Fruit fly (Drosophila melanogaster) whole organism, pupa: ENCODE data around the gene CG1288.
A peak's percentile ranks its signal among the peaks of the same experiment; 100 is the strongest.

Experiments used
- CG10348 ChIP-seq: fragments of 200-800 bp; sonication (Bioruptor generic); IDR thresholded peaks from 2 replicates; pipeline ENCODE4 v1.3.6; 2022; ENCODE audit warnings: missing biosample characterization, missing genetic modification characterization
- CG12605 ChIP-seq: fragments of 200-800 bp; sonication (Bioruptor generic); IDR thresholded peaks from 2 replicates; pipeline ENCODE4 v1.3.6; 2022; ENCODE audit warnings: missing biosample characterization, missing genetic modification characterization
- CG13204 ChIP-seq: fragments of 200-800 bp; sonication (Bioruptor generic); optimal IDR thresholded peaks from 2 replicates; lab custom pipeline; 2018; ENCODE audit warnings: missing biosample characterization, mild to moderate bottlenecking, missing genetic modification characterization, moderate library complexity
- CG14655 ChIP-seq: fragments of 200-800 bp; sonication (Bioruptor generic); optimal IDR thresholded peaks from 3 replicates; lab custom pipeline; 2017; ENCODE audit warnings: mild to moderate bottlenecking, missing biosample characterization, missing genetic modification reagents, missing genetic modification characterization
- CG15710 ChIP-seq: fragments of 200-800 bp; sonication (Bioruptor generic); optimal IDR thresholded peaks from 2 replicates; lab custom pipeline; 2018; ENCODE audit warnings: missing biosample characterization, mild to moderate bottlenecking, missing genetic modification characterization, moderate library complexity
- CG17806 ChIP-seq: fragments of 200-800 bp; sonication (Bioruptor generic); optimal IDR thresholded peaks from 2 replicates; lab custom pipeline; 2018; ENCODE audit warnings: missing biosample characterization, mild to moderate bottlenecking, missing genetic modification characterization, moderate library complexity
- CG32121 ChIP-seq: fragments of 200-800 bp; sonication (Bioruptor generic); IDR thresholded peaks from 2 replicates; pipeline ENCODE4 v1.3.6; 2022; ENCODE audit warnings: missing biosample characterization, missing genetic modification characterization
- CG34367 ChIP-seq: fragments of 200-800 bp; sonication (Bioruptor generic); optimal IDR thresholded peaks from 2 replicates; lab custom pipeline; 2018; ENCODE audit warnings: missing biosample characterization, mild to moderate bottlenecking, missing genetic modification characterization
- CG4496 ChIP-seq: fragments of 200-800 bp; sonication (Bioruptor generic); IDR thresholded peaks from 3 replicates; pipeline ENCODE4 v1.3.6; 2022; ENCODE audit warnings: missing biosample characterization, missing genetic modification characterization
- CG8159 ChIP-seq: fragments of 200-800 bp; sonication (Bioruptor generic); optimal IDR thresholded peaks from 3 replicates; lab custom pipeline; 2018; ENCODE audit warnings: missing biosample characterization, mild to moderate bottlenecking, missing genetic modification characterization, moderate library complexity
- CG8301 ChIP-seq: fragments of 200-800 bp; sonication (Bioruptor generic); optimal IDR thresholded peaks from 2 replicates; lab custom pipeline; 2018; ENCODE audit warnings: missing biosample characterization, mild to moderate bottlenecking, missing genetic modification characterization
- CG9948 ChIP-seq: fragments of 200-800 bp; sonication (Bioruptor generic); optimal IDR thresholded peaks from 2 replicates; lab custom pipeline; 2018; ENCODE audit warnings: missing biosample characterization, mild to moderate bottlenecking, missing genetic modification characterization, moderate library complexity
- D1 ChIP-seq: fragments of 200-800 bp; sonication (Bioruptor generic); optimal IDR thresholded peaks from 2 replicates; lab custom pipeline; 2018; ENCODE audit warnings: missing biosample characterization, mild to moderate bottlenecking, missing genetic modification characterization, moderate library complexity
- EcR ChIP-seq: fragments of 200-800 bp; sonication (Bioruptor generic); optimal IDR thresholded peaks from 3 replicates; lab custom pipeline; 2019; ENCODE audit warnings: missing biosample characterization, missing genetic modification characterization, mild to moderate bottlenecking, moderate library complexity, missing genetic modification reagents
- Ets98B ChIP-seq: fragments of 200-800 bp; sonication (Bioruptor generic); IDR thresholded peaks from 2 replicates; pipeline ENCODE4 v1.3.6; 2022; ENCODE audit warnings: missing biosample characterization, missing genetic modification characterization
- Pif1A ChIP-seq: fragments of 200-800 bp; sonication (Bioruptor generic); optimal IDR thresholded peaks from 3 replicates; lab custom pipeline; 2016; ENCODE audit warnings: missing biosample characterization, missing genetic modification characterization
- Pif1B ChIP-seq: fragments of 200-800 bp; sonication (Bioruptor generic); optimal IDR thresholded peaks from 3 replicates; lab custom pipeline; 2016; ENCODE audit warnings: missing biosample characterization, missing genetic modification characterization
- Snoo ChIP-seq: fragments of 200-800 bp; sonication (Bioruptor generic); optimal IDR thresholded peaks from 3 replicates; lab custom pipeline; 2017; ENCODE audit warnings: missing biosample characterization, mild to moderate bottlenecking, missing genetic modification characterization, inconsistent platforms
- fd96Ca ChIP-seq: fragments of 200-800 bp; sonication (Bioruptor generic); IDR thresholded peaks from 3 replicates; pipeline ENCODE4 v1.3.6; 2022; ENCODE audit warnings: missing biosample characterization, missing genetic modification characterization
- gl ChIP-seq: fragments of 200-800 bp; sonication (Bioruptor generic); optimal IDR thresholded peaks from 2 replicates; lab custom pipeline; 2018; ENCODE audit warnings: missing biosample characterization, mild to moderate bottlenecking, missing genetic modification characterization
- rn ChIP-seq: fragments of 200-800 bp; sonication (Bioruptor generic); IDR thresholded peaks from 2 replicates; pipeline ENCODE4 v1.3.6; 2022; ENCODE audit warnings: missing biosample characterization, missing genetic modification characterization

CG1288 gene

dm6 chr3R:7169927-7170326 is 38.3 kb downstream of the CG1288 start:
- TF ChIP-seq EcR (GFP tag; lab: Kevin White, UChicago) (no peak), CG4496 (GFP tag; lab: Robert Waterston, UW) (no peak), rn (GFP tag; lab: Robert Waterston, UW) (no peak), Pif1B (no peak), Ets98B (GFP tag; lab: Robert Waterston, UW) (no peak), CG17806 (tag; lab: Kevin White, UChicago) (no peak), D1 (tag; lab: Kevin White, UChicago) (no peak), CG8159 (tag; lab: Kevin White, UChicago) (no peak), CG15710 (tag; lab: Kevin White, UChicago) (no peak), CG13204 (GFP tag; lab: Kevin White, UChicago) (no peak), fd96Ca (GFP tag; lab: Robert Waterston, UW) (no peak), CG10348 (GFP tag; lab: Robert Waterston, UW) (no peak), CG9948 (tag; lab: Kevin White, UChicago) (no peak), Pif1A (GFP tag; lab: Kevin White, UChicago) (no peak), CG34367 (tag; lab: Kevin White, UChicago) (no peak), gl (tag; lab: Kevin White, UChicago) (no peak)

DNA sequence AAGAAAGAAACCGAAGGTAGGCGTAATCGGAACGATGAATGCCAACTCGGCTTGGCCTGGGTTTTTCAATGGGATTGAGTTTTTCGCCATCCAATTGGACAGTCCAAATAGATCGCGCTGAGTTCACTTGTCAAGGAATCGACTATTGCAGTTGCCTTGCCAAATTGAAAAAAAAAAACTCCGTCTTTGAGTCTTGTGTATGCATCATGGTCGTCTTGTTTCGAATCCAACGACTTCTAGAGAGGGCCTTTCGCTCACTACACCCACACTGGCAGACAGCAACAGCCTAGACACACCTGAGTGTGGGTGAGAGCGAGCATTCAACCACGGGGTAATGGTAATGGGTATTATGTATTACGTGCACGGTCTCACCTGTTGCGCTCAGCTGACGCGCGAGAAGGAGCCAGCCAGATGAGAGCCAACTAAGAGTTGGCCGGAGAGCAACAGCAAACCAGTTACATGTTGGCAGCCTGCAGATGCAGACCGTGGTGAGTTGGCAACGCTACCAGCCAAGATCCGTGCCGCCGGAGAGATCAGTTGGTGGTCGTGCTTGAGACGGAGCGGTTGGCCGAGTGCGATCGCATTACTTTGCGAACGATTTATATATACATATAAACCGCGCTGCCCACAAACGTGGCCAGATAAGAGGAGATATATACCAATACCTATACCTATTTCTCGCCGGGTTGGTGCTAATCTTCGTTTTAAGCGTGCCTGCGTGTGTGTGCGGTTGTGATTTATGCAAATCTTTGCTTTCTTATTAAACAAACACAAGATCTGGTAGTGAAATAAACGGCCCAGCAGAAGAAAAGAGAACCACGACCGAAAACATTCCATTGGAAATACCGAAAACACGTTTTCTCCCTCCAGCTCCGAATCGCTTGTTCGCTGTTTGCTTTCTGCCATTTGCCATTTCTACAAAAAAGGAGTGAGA is 45.6 kb downstream of the CG1288 start, which contains the start of gene sas:
Gene sas, plus strand, starts transcription at position 453 of the 934 bp plus-strand sequence.
- peak; percentile 17; the same call in 1 of the 2 replicates for TF ChIP-seq Ets98B (GFP tag; lab: Robert Waterston, UW)
- TF ChIP-seq CG32121 (GFP tag; lab: Robert Waterston, UW) = no peak
- TF ChIP-seq CG13204 (GFP tag; lab: Kevin White, UChicago) = peak; percentile 14
- no peak for TF ChIP-seq rn (GFP tag; lab: Robert Waterston, UW)
- TF ChIP-seq CG12605 = peak; percentile 46; the same call in 1 of the 2 replicates
- TF ChIP-seq gl (tag; lab: Kevin White, UChicago) = no peak
- peak; percentile 28 for TF ChIP-seq Pif1B
- TF ChIP-seq CG15710 (tag; lab: Kevin White, UChicago) = no peak
- TF ChIP-seq CG34367 (tag; lab: Kevin White, UChicago) = no peak
- TF ChIP-seq Snoo = peak; percentile 16
- no peak for TF ChIP-seq CG10348 (GFP tag; lab: Robert Waterston, UW)
- TF ChIP-seq EcR (GFP tag; lab: Kevin White, UChicago) = peak; percentile 97
- peak; percentile 45; the same call in 2 of the 3 replicates for TF ChIP-seq CG4496 (GFP tag; lab: Robert Waterston, UW)
- TF ChIP-seq, all 21 proteins: peak for 7

dm6 chr3R:7159615-7160014 is 48.6 kb downstream of the CG1288 start:
- TF ChIP-seq Pif1B (peak; percentile 13), Snoo (peak; percentile 0), CG14655 (no peak), CG8301 (no peak), EcR (GFP tag; lab: Kevin White, UChicago) (peak; percentile 9)

dm6 chr3R:7157102-7157501 is 51.1 kb downstream of the CG1288 start:
- TF ChIP-seq D1 (tag; lab: Kevin White, UChicago) (no peak), CG9948 (tag; lab: Kevin White, UChicago) (no peak), Pif1B (no peak), CG10348 (GFP tag; lab: Robert Waterston, UW) (no peak), CG8301 (no peak), CG4496 (GFP tag; lab: Robert Waterston, UW) (no peak), Pif1A (GFP tag; lab: Kevin White, UChicago) (no peak), rn (GFP tag; lab: Robert Waterston, UW) (no peak), Snoo (no peak), gl (tag; lab: Kevin White, UChicago) (no peak), CG15710 (tag; lab: Kevin White, UChicago) (no peak), EcR (GFP tag; lab: Kevin White, UChicago) (no peak), fd96Ca (GFP tag; lab: Robert Waterston, UW) (no peak), CG8159 (tag; lab: Kevin White, UChicago) (no peak), CG34367 (tag; lab: Kevin White, UChicago) (no peak), Ets98B (GFP tag; lab: Robert Waterston, UW) (no peak), CG17806 (tag; lab: Kevin White, UChicago) (no peak), CG13204 (GFP tag; lab: Kevin White, UChicago) (no peak)
